Fruit fly (Drosophila melanogaster) whole organism, embryonic: ENCODE data around the gene Jhbp11.

Experiments
- B-H2 ChIP-seq: fragments of 200-800 bp; sonication (Bioruptor generic); optimal IDR thresholded peaks from 2 replicates; lab custom pipeline; 2018; ENCODE audit warnings: missing biosample characterization, mild to moderate bottlenecking, missing genetic modification characterization
- CG1024 ChIP-seq: fragments of 200-800 bp; sonication (Bioruptor generic); IDR thresholded peaks from 2 replicates; pipeline ENCODE4 v1.3.6; 2022; ENCODE audit warnings: missing biosample characterization, missing genetic modification characterization
- CG12744 ChIP-seq: fragments of 200-800 bp; sonication (Bioruptor generic); optimal IDR thresholded peaks from 2 replicates; lab custom pipeline; 2016; ENCODE audit warnings: missing biosample characterization, missing genetic modification characterization
- CG13424 ChIP-seq: fragments of 200-800 bp; sonication (Bioruptor generic); optimal IDR thresholded peaks from 2 replicates; lab custom pipeline; 2019; ENCODE audit warnings: missing biosample characterization, mild to moderate bottlenecking, missing genetic modification characterization, moderate library complexity
- CG14965 ChIP-seq: fragments of 200-800 bp; sonication (Bioruptor generic); optimal IDR thresholded peaks from 2 replicates; lab custom pipeline; 2016; ENCODE audit warnings: missing biosample characterization, missing genetic modification characterization, borderline replicate concordance
- CG2889 ChIP-seq: fragments of 200-800 bp; sonication (Bioruptor generic); IDR thresholded peaks from 3 replicates; pipeline ENCODE4 v1.3.6; 2022; ENCODE audit warnings: missing biosample characterization, missing genetic modification characterization
- CG30020 ChIP-seq: fragments of 200-800 bp; optimal IDR thresholded peaks from 2 replicates; lab custom pipeline; 2019; ENCODE audit warnings: missing biosample characterization, mild to moderate bottlenecking, missing genetic modification characterization, moderate library complexity
- CG30431 ChIP-seq: fragments of 200-800 bp; sonication (Bioruptor generic); optimal IDR thresholded peaks from 2 replicates; lab custom pipeline; 2017; ENCODE audit warnings: missing biosample characterization, missing genetic modification characterization
- CG31388 ChIP-seq: fragments of 200-800 bp; sonication (Bioruptor generic); optimal IDR thresholded peaks from 2 replicates; lab custom pipeline; 2016; ENCODE audit warnings: missing biosample characterization, missing genetic modification characterization
- CG3163 ChIP-seq: fragments of 200-800 bp; sonication (Bioruptor generic); optimal IDR thresholded peaks from 3 replicates; lab custom pipeline; 2016; ENCODE audit warnings: missing biosample characterization, missing genetic modification characterization
- CG33557 ChIP-seq: fragments of 200-800 bp; sonication (Bioruptor generic); optimal IDR thresholded peaks from 2 replicates; lab custom pipeline; 2019; ENCODE audit warnings: missing biosample characterization, mild to moderate bottlenecking, missing genetic modification characterization, moderate library complexity
- CG42726 ChIP-seq: fragments of 200-800 bp; sonication (Bioruptor generic); IDR thresholded peaks from 2 replicates; pipeline ENCODE4 v1.3.6; 2022; ENCODE audit warnings: missing biosample characterization, missing genetic modification characterization; ENCODE audit not compliant: partially characterized antibody
- CG4820 ChIP-seq: fragments of 200-800 bp; sonication (Bioruptor generic); optimal IDR thresholded peaks from 3 replicates; lab custom pipeline; 2016; ENCODE audit warnings: missing biosample characterization, missing genetic modification characterization
- CG6854 ChIP-seq: fragments of 200-800 bp; sonication (Bioruptor generic); optimal IDR thresholded peaks from 3 replicates; lab custom pipeline; 2017; ENCODE audit warnings: missing biosample characterization, mild to moderate bottlenecking, missing genetic modification characterization
- CG7839 ChIP-seq: fragments of 200-800 bp; sonication (Bioruptor generic); optimal IDR thresholded peaks from 3 replicates; lab custom pipeline; 2018; ENCODE audit warnings: missing biosample characterization, mild to moderate bottlenecking, missing genetic modification characterization, moderate library complexity
- CG8388 ChIP-seq: fragments of 200-800 bp; sonication (Bioruptor generic); optimal IDR thresholded peaks from 2 replicates; lab custom pipeline; 2019; ENCODE audit warnings: missing biosample characterization, mild to moderate bottlenecking, missing genetic modification characterization, moderate library complexity
- CG9215 ChIP-seq: fragments of 200-800 bp; sonication (Bioruptor generic); IDR thresholded peaks from 2 replicates; pipeline ENCODE4 v1.3.6; 2022; ENCODE audit warnings: missing biosample characterization, missing genetic modification characterization
- CG9609 ChIP-seq: fragments of 200-800 bp; sonication (Bioruptor generic); optimal IDR thresholded peaks from 3 replicates; lab custom pipeline; 2016; ENCODE audit warnings: missing biosample characterization, missing genetic modification characterization
- CHES-1-like ChIP-seq: fragments of 200-800 bp; sonication (Bioruptor generic); optimal IDR thresholded peaks from 2 replicates; lab custom pipeline; 2016; ENCODE audit warnings: missing biosample characterization, missing genetic modification characterization
- Dbx ChIP-seq: fragments of 200-800 bp; sonication (Bioruptor generic); IDR thresholded peaks from 3 replicates; pipeline ENCODE4 v1.3.6; 2022; ENCODE audit warnings: missing biosample characterization, missing genetic modification characterization
- ERR ChIP-seq: fragments of 200-800 bp; sonication (Bioruptor generic); optimal IDR thresholded peaks from 2 replicates; lab custom pipeline; 2016; ENCODE audit warnings: missing biosample characterization, missing genetic modification characterization
- HmgZ ChIP-seq: fragments of 200-800 bp; sonication (Bioruptor generic); optimal IDR thresholded peaks from 2 replicates; lab custom pipeline; 2018; ENCODE audit warnings: missing biosample characterization, mild to moderate bottlenecking, missing genetic modification characterization
- Nf-YA ChIP-seq: fragments of 200-800 bp; sonication (Bioruptor generic); IDR thresholded peaks from 2 replicates; pipeline ENCODE4 v1.3.6; 2022; ENCODE audit warnings: missing biosample characterization, missing genetic modification characterization
- Nf-YB ChIP-seq: fragments of 200-800 bp; sonication (Bioruptor generic); optimal IDR thresholded peaks from 3 replicates; lab custom pipeline; 2019; ENCODE audit warnings: missing biosample characterization, mild to moderate bottlenecking, missing genetic modification characterization, moderate library complexity
- NfI ChIP-seq: fragments of 200-800 bp; sonication (Bioruptor generic); optimal IDR thresholded peaks from 3 replicates; lab custom pipeline; 2018; ENCODE audit warnings: missing biosample characterization, mild to moderate bottlenecking, missing genetic modification characterization, moderate library complexity
- Rx ChIP-seq: fragments of 200-800 bp; sonication (Bioruptor generic); IDR thresholded peaks from 2 replicates; pipeline ENCODE4 v1.3.6; 2022; ENCODE audit warnings: missing biosample characterization, missing genetic modification characterization
- Side ChIP-seq: fragments of 200-800 bp; sonication (Bioruptor generic); optimal IDR thresholded peaks from 2 replicates; lab custom pipeline; 2016; ENCODE audit warnings: missing biosample characterization, missing genetic modification characterization
- Sry-β ChIP-seq: fragments of 200-800 bp; sonication (Bioruptor generic); optimal IDR thresholded peaks from 2 replicates; lab custom pipeline; 2018; ENCODE audit warnings: missing biosample characterization, mild to moderate bottlenecking, missing genetic modification characterization, moderate library complexity
- TFAM ChIP-seq: fragments of 200-800 bp; sonication (Bioruptor generic); optimal IDR thresholded peaks from 2 replicates; lab custom pipeline; 2017; ENCODE audit warnings: missing biosample characterization, missing genetic modification characterization, inconsistent platforms
- Taf1 ChIP-seq: fragments of 200-800 bp; sonication (Bioruptor generic); IDR thresholded peaks from 2 replicates; pipeline ENCODE4 v1.3.6; 2022; ENCODE audit warnings: missing biosample characterization, missing genetic modification characterization
- Tbp ChIP-seq: fragments of >200 bp; optimal IDR thresholded peaks from 2 replicates; lab custom pipeline; 2018; ENCODE audit warnings: missing biosample characterization, missing genetic modification characterization
- ato ChIP-seq: fragments of 200-800 bp; sonication (Bioruptor generic); IDR thresholded peaks from 2 replicates; pipeline ENCODE4 v1.3.6; 2022; ENCODE audit warnings: missing biosample characterization, missing genetic modification characterization; ENCODE audit not compliant: partially characterized antibody
- cad ChIP-seq: fragments of >200 bp; optimal IDR thresholded peaks from 2 replicates; lab custom pipeline; 2017; ENCODE audit warnings: missing biosample characterization, missing genetic modification characterization
- cg ChIP-seq: fragments of 200-800 bp; sonication (Bioruptor generic); optimal IDR thresholded peaks from 3 replicates; lab custom pipeline; 2019; ENCODE audit warnings: missing biosample characterization, mild to moderate bottlenecking, missing genetic modification characterization, moderate library complexity
- dan ChIP-seq: fragments of 200-800 bp; sonication (Bioruptor generic); IDR thresholded peaks from 2 replicates; pipeline ENCODE4 v1.3.6; 2022; ENCODE audit warnings: missing biosample characterization, missing genetic modification characterization
- dpn ChIP-seq, 2 experiments: fragments of 200-800 bp; sonication (Bioruptor generic); optimal IDR thresholded peaks; 3 replicates each; lab custom pipeline; 2016; ENCODE audit warnings: missing biosample characterization in 2 of 2, missing genetic modification characterization in 2 of 2
- ham ChIP-seq: fragments of 200-800 bp; sonication (Bioruptor generic); IDR thresholded peaks from 2 replicates; pipeline ENCODE4 v1.3.6; 2022; ENCODE audit warnings: missing biosample characterization, missing genetic modification characterization
- hth ChIP-seq: fragments of >200 bp; optimal IDR thresholded peaks from 2 replicates; lab custom pipeline; 2017; ENCODE audit warnings: inconsistent platforms
- jing ChIP-seq: fragments of 200-800 bp; sonication (Bioruptor generic); optimal IDR thresholded peaks from 2 replicates; lab custom pipeline; 2018; ENCODE audit warnings: missing biosample characterization, mild to moderate bottlenecking, missing genetic modification characterization
- luna ChIP-seq: fragments of 200-800 bp; sonication (Bioruptor generic); optimal IDR thresholded peaks from 2 replicates; lab custom pipeline; 2016; ENCODE audit warnings: missing biosample characterization, missing genetic modification characterization
- nerfin-2 ChIP-seq: fragments of 200-800 bp; sonication (Bioruptor generic); IDR thresholded peaks from 2 replicates; pipeline ENCODE4 v1.3.6; 2022; ENCODE audit warnings: missing biosample characterization, missing genetic modification characterization; ENCODE audit not compliant: partially characterized antibody
- nmo ChIP-seq: fragments of 200-800 bp; sonication (Bioruptor generic); optimal IDR thresholded peaks from 2 replicates; lab custom pipeline; 2018; ENCODE audit warnings: missing biosample characterization, mild to moderate bottlenecking, missing genetic modification characterization, moderate library complexity
- oc ChIP-seq: fragments of 200-800 bp; sonication (Bioruptor generic); optimal IDR thresholded peaks from 2 replicates; lab custom pipeline; 2018; ENCODE audit warnings: missing biosample characterization, mild to moderate bottlenecking, missing genetic modification characterization, moderate library complexity
- pb ChIP-seq: fragments of 200-800 bp; sonication (Bioruptor generic); optimal IDR thresholded peaks from 3 replicates; lab custom pipeline; 2016; ENCODE audit warnings: missing biosample characterization, missing genetic modification characterization
- pros ChIP-seq: fragments of 200-800 bp; sonication (Bioruptor generic); optimal IDR thresholded peaks from 3 replicates; lab custom pipeline; 2019; ENCODE audit warnings: missing biosample characterization, mild to moderate bottlenecking, missing genetic modification characterization, moderate library complexity
- sna ChIP-seq: fragments of 200-800 bp; sonication (Bioruptor generic); IDR thresholded peaks from 2 replicates; pipeline ENCODE4 v1.3.6; 2022; ENCODE audit warnings: missing biosample characterization, missing genetic modification characterization; ENCODE audit not compliant: partially characterized antibody
- stc ChIP-seq: fragments of 200-800 bp; sonication (Bioruptor generic); IDR thresholded peaks from 2 replicates; pipeline ENCODE4 v1.3.6; 2022; ENCODE audit warnings: missing biosample characterization, missing genetic modification characterization
- sug ChIP-seq: fragments of 200-800 bp; optimal IDR thresholded peaks from 2 replicates; lab custom pipeline; 2019; ENCODE audit warnings: missing biosample characterization, mild to moderate bottlenecking, missing genetic modification characterization, moderate library complexity
- tin ChIP-seq: fragments of 200-800 bp; sonication (Bioruptor generic); optimal IDR thresholded peaks from 3 replicates; lab custom pipeline; 2016; ENCODE audit warnings: missing biosample characterization, missing genetic modification characterization

The Jhbp11 gene

dm6 chr3R:27135692-27136641 is 34.9 kb downstream of the Jhbp11 start (continued):
- TF ChIP-seq nmo (peak; percentile 27), Side (GFP tag; lab: Kevin White, UChicago) (peak; percentile 68), ham (GFP tag; lab: Robert Waterston, UW) (no peak), pros (GFP tag; lab: Kevin White, UChicago) (no peak), CG2889 (no peak), sna (GFP tag; lab: Robert Waterston, UW) (no peak), Nf-YB (GFP tag; lab: Kevin White, UChicago) (peak; percentile 51), CG6854 (GFP tag; lab: Kevin White, UChicago) (no peak), CG7839 (peak; percentile 56), Sry-β (GFP tag; lab: Kevin White, UChicago) (peak; percentile 33), CG12744 (GFP tag; lab: Kevin White, UChicago) (peak; percentile 78), dan (GFP tag; lab: Robert Waterston, UW) (no peak), CG13424 (tag; lab: Kevin White, UChicago) (peak; percentile 52), oc (tag; lab: Kevin White, UChicago) (peak; percentile 75), CG9215 (no peak), CHES-1-like (GFP tag; lab: Kevin White, UChicago) (peak; percentile 50), B-H2 (GFP tag; lab: Kevin White, UChicago) (no peak), cad (GFP tag; lab: Kevin White, UChicago) (no peak), Rx (GFP tag; lab: Robert Waterston, UW) (no peak), CG33557 (GFP tag; lab: Kevin White, UChicago) (peak; percentile 80), nerfin-2 (GFP tag; lab: Robert Waterston, UW) (no peak), sug (no peak), jing (GFP tag; lab: Kevin White, UChicago) (peak; percentile 40), NfI (GFP tag; lab: Kevin White, UChicago) (peak; percentile 28), stc (peak; percentile 71; the same call in 1 of the 2 replicates), ERR (GFP tag; lab: Kevin White, UChicago) (no peak), Dbx (no peak), Taf1 (no peak), ato (GFP tag; lab: Robert Waterston, UW) (no peak), CG14965 (GFP tag; lab: Kevin White, UChicago) (peak; percentile 63), CG3163 (GFP tag; lab: Kevin White, UChicago) (peak; percentile 40), CG42726 (GFP tag; lab: Robert Waterston, UW) (no peak), HmgZ (tag; lab: Kevin White, UChicago) (peak; percentile 43), CG1024 (GFP tag; lab: Robert Waterston, UW) (peak; percentile 61), CG30020 (tag; lab: Kevin White, UChicago) (no peak), Tbp (no peak), Nf-YA (GFP tag; lab: Robert Waterston, UW) (0 out of 2 replicates have a peak, but pooled peaks have one; percentile 24), CG4820 (GFP tag; lab: Kevin White, UChicago) (peak; percentile 36), hth (lab: Kevin White, UChicago) (no peak), TFAM (GFP tag; lab: Kevin White, UChicago) (peak; percentile 14), tin (GFP tag; lab: Kevin White, UChicago) (peak; percentile 13), CG30431 (GFP tag; lab: Kevin White, UChicago) (peak; percentile 33), dpn (GFP tag; optimal IDR thresholded peaks at IDR 0.05; lab: Kevin White, UChicago) (peak in 1 of 2 experiments; percentile 54), luna (GFP tag; lab: Kevin White, UChicago) (no peak), CG8388 (GFP tag; lab: Kevin White, UChicago) (peak; percentile 28), cg (no peak), pb (no peak), CG31388 (no peak), CG9609 (GFP tag; lab: Kevin White, UChicago) (no peak)
